Fruit fly (Drosophila melanogaster) whole organism, embryonic: Measurements from ENCODE around the gene Acsx1L.
A peak's percentile ranks its signal among the peaks of the same experiment; 100 is the strongest.

Experiments used
- Abd-B ChIP-seq: fragments of 200-800 bp; sonication (Bioruptor generic); optimal IDR thresholded peaks from 2 replicates; lab custom pipeline; 2018; ENCODE audit warnings: missing biosample characterization, mild to moderate bottlenecking, missing genetic modification characterization, moderate library complexity
- Atf6 ChIP-seq: fragments of 200-800 bp; sonication (Bioruptor generic); IDR thresholded peaks from 2 replicates; pipeline ENCODE4 v1.3.6; 2022; ENCODE audit warnings: missing biosample characterization, missing genetic modification characterization
- Bgb ChIP-seq: fragments of 200-800 bp; sonication (Bioruptor generic); IDR thresholded peaks from 2 replicates; pipeline ENCODE4 v1.3.6; 2022; ENCODE audit warnings: missing biosample characterization, missing genetic modification characterization; ENCODE audit not compliant: partially characterized antibody
- CG10366 ChIP-seq: fragments of 200-800 bp; sonication (Bioruptor generic); IDR thresholded peaks from 2 replicates; pipeline ENCODE4 v1.3.6; 2022; ENCODE audit warnings: missing biosample characterization, missing genetic modification characterization
- CG12769 ChIP-seq: fragments of 200-800 bp; sonication (Bioruptor generic); optimal IDR thresholded peaks from 2 replicates; lab custom pipeline; 2019; ENCODE audit warnings: missing biosample characterization, mild to moderate bottlenecking, missing genetic modification characterization, moderate library complexity
- CG14050 ChIP-seq: fragments of 200-800 bp; sonication (Bioruptor generic); IDR thresholded peaks from 3 replicates; pipeline ENCODE4 v1.3.6; 2022; ENCODE audit warnings: missing biosample characterization, missing genetic modification characterization
- CG14860 ChIP-seq: fragments of 200-800 bp; sonication (Bioruptor generic); IDR thresholded peaks from 3 replicates; pipeline ENCODE4 v1.3.6; 2022; ENCODE audit warnings: missing biosample characterization, missing genetic modification characterization; ENCODE audit not compliant: partially characterized antibody
- CG1603 ChIP-seq: fragments of 200-800 bp; sonication (Bioruptor generic); optimal IDR thresholded peaks from 2 replicates; lab custom pipeline; 2019; ENCODE audit warnings: missing biosample characterization, mild to moderate bottlenecking, missing genetic modification characterization, moderate library complexity
- CG17385 ChIP-seq: fragments of 200-800 bp; sonication (Bioruptor generic); optimal IDR thresholded peaks from 3 replicates; lab custom pipeline; 2018; ENCODE audit warnings: missing biosample characterization, mild to moderate bottlenecking, missing genetic modification characterization
- CG17912 ChIP-seq: fragments of 200-800 bp; sonication (Bioruptor generic); optimal IDR thresholded peaks from 2 replicates; lab custom pipeline; 2018; ENCODE audit warnings: missing biosample characterization, mild to moderate bottlenecking, missing genetic modification characterization
- CG18764 ChIP-seq: fragments of 200-800 bp; sonication (Bioruptor generic); optimal IDR thresholded peaks from 3 replicates; lab custom pipeline; 2016; ENCODE audit warnings: missing biosample characterization, missing genetic modification characterization
- CG2678 ChIP-seq: fragments of 200-800 bp; sonication (Bioruptor generic); optimal IDR thresholded peaks from 3 replicates; lab custom pipeline; 2019; ENCODE audit warnings: missing biosample characterization, mild to moderate bottlenecking, missing genetic modification characterization, moderate library complexity
- CG30020 ChIP-seq: fragments of 200-800 bp; optimal IDR thresholded peaks from 2 replicates; lab custom pipeline; 2019; ENCODE audit warnings: missing biosample characterization, mild to moderate bottlenecking, missing genetic modification characterization, moderate library complexity
- CG31388 ChIP-seq: fragments of 200-800 bp; sonication (Bioruptor generic); optimal IDR thresholded peaks from 2 replicates; lab custom pipeline; 2016; ENCODE audit warnings: missing biosample characterization, missing genetic modification characterization
- CG32767 ChIP-seq: fragments of 200-800 bp; sonication (Bioruptor generic); IDR thresholded peaks from 2 replicates; pipeline ENCODE4 v1.3.6; 2022; ENCODE audit warnings: missing biosample characterization, missing genetic modification characterization
- CG32772 ChIP-seq: fragments of 200-800 bp; sonication (Bioruptor generic); IDR thresholded peaks from 2 replicates; pipeline ENCODE4 v1.3.6; 2022; ENCODE audit warnings: missing biosample characterization, missing genetic modification characterization
- CG34224 ChIP-seq: fragments of 200-800 bp; sonication (Bioruptor generic); IDR thresholded peaks from 3 replicates; pipeline ENCODE4 v1.3.6; 2022; ENCODE audit warnings: missing biosample characterization, missing genetic modification characterization; ENCODE audit not compliant: partially characterized antibody
- CG42726 ChIP-seq: fragments of 200-800 bp; sonication (Bioruptor generic); IDR thresholded peaks from 2 replicates; pipeline ENCODE4 v1.3.6; 2022; ENCODE audit warnings: missing biosample characterization, missing genetic modification characterization; ENCODE audit not compliant: partially characterized antibody
- CG4854 ChIP-seq: fragments of 200-800 bp; sonication (Bioruptor generic); optimal IDR thresholded peaks from 2 replicates; lab custom pipeline; 2016; ENCODE audit warnings: missing biosample characterization, missing genetic modification characterization, inconsistent platforms
- CG8765 ChIP-seq: fragments of 200-800 bp; sonication (Bioruptor generic); IDR thresholded peaks from 2 replicates; pipeline ENCODE4 v1.3.6; 2022; ENCODE audit warnings: missing biosample characterization, missing genetic modification characterization
- ERR ChIP-seq: fragments of 200-800 bp; sonication (Bioruptor generic); optimal IDR thresholded peaks from 2 replicates; lab custom pipeline; 2016; ENCODE audit warnings: missing biosample characterization, missing genetic modification characterization
- Med ChIP-seq: fragments of 200-800 bp; sonication (Bioruptor generic); peaks from one replicate; lab custom pipeline; 2016; ENCODE audit warnings: missing biosample characterization, missing genetic modification characterization, mild to moderate bottlenecking, inconsistent platforms, moderate library complexity
- Opbp ChIP-seq: fragments of 200-800 bp; sonication (Bioruptor generic); IDR thresholded peaks from 3 replicates; pipeline ENCODE4 v1.3.6; 2022; ENCODE audit warnings: missing biosample characterization, missing genetic modification characterization; ENCODE audit not compliant: partially characterized antibody
- Scr ChIP-seq: fragments of 200-800 bp; sonication (Bioruptor generic); IDR thresholded peaks from 2 replicates; pipeline ENCODE4 v1.3.6; 2022; ENCODE audit warnings: missing biosample characterization, missing genetic modification characterization; ENCODE audit not compliant: partially characterized antibody
- Xrp1 ChIP-seq: fragments of 200-800 bp; sonication (Bioruptor generic); IDR thresholded peaks from 2 replicates; pipeline ENCODE4 v1.3.6; 2022; ENCODE audit warnings: missing biosample characterization, missing genetic modification characterization
- amos ChIP-seq: fragments of 200-800 bp; sonication (Bioruptor generic); IDR thresholded peaks from 2 replicates; pipeline ENCODE4 v1.3.6; 2022; ENCODE audit warnings: missing biosample characterization, missing genetic modification characterization; ENCODE audit not compliant: partially characterized antibody
- ato ChIP-seq: fragments of 200-800 bp; sonication (Bioruptor generic); IDR thresholded peaks from 2 replicates; pipeline ENCODE4 v1.3.6; 2022; ENCODE audit warnings: missing biosample characterization, missing genetic modification characterization; ENCODE audit not compliant: partially characterized antibody
- bcd ChIP-seq: fragments of 200-800 bp; sonication (Bioruptor generic); optimal IDR thresholded peaks from 2 replicates; lab custom pipeline; 2017; ENCODE audit warnings: missing biosample characterization, mild to moderate bottlenecking, missing genetic modification characterization
- bigmax ChIP-seq: fragments of 200-800 bp; sonication (Bioruptor generic); optimal IDR thresholded peaks from 2 replicates; lab custom pipeline; 2018; ENCODE audit warnings: missing biosample characterization, mild to moderate bottlenecking, missing genetic modification characterization
- crol ChIP-seq: fragments of 200-800 bp; sonication (Bioruptor generic); IDR thresholded peaks from 2 replicates; pipeline ENCODE4 v1.3.6; 2022; ENCODE audit warnings: missing biosample characterization, missing genetic modification characterization
- ewg ChIP-seq: fragments of 200-800 bp; sonication (Bioruptor generic); optimal IDR thresholded peaks from 3 replicates; lab custom pipeline; 2017; ENCODE audit warnings: mild to moderate bottlenecking, missing biosample characterization, missing genetic modification reagents, missing genetic modification characterization
- fru ChIP-seq: fragments of >200 bp; optimal IDR thresholded peaks from 2 replicates; lab custom pipeline; 2017
- hb ChIP-seq: fragments of 200-800 bp; sonication (Bioruptor generic); IDR thresholded peaks from 3 replicates; pipeline ENCODE4 v1.3.6; 2022; ENCODE audit warnings: missing biosample characterization, missing genetic modification characterization; ENCODE audit not compliant: partially characterized antibody
- knrl ChIP-seq: fragments of 200-800 bp; sonication (Bioruptor generic); IDR thresholded peaks from 3 replicates; pipeline ENCODE4 v1.3.6; 2022; ENCODE audit warnings: missing biosample characterization, missing genetic modification characterization; ENCODE audit not compliant: partially characterized antibody
- nerfin-2 ChIP-seq: fragments of 200-800 bp; sonication (Bioruptor generic); IDR thresholded peaks from 2 replicates; pipeline ENCODE4 v1.3.6; 2022; ENCODE audit warnings: missing biosample characterization, missing genetic modification characterization; ENCODE audit not compliant: partially characterized antibody
- oc ChIP-seq: fragments of 200-800 bp; sonication (Bioruptor generic); optimal IDR thresholded peaks from 2 replicates; lab custom pipeline; 2018; ENCODE audit warnings: missing biosample characterization, mild to moderate bottlenecking, missing genetic modification characterization, moderate library complexity
- pfk ChIP-seq: fragments of 200-800 bp; sonication (Bioruptor generic); optimal IDR thresholded peaks from 2 replicates; lab custom pipeline; 2018; ENCODE audit warnings: missing biosample characterization, mild to moderate bottlenecking, missing genetic modification characterization, moderate library complexity
- run ChIP-seq: fragments of 200-800 bp; sonication (Bioruptor generic); optimal IDR thresholded peaks from 3 replicates; lab custom pipeline; 2018; ENCODE audit warnings: missing biosample characterization, mild to moderate bottlenecking, missing genetic modification characterization
- sens ChIP-seq: fragments of 200-800 bp; sonication (Bioruptor generic); peaks from one replicate; lab custom pipeline; 2016; ENCODE audit warnings: missing biosample characterization, missing genetic modification characterization
- sna ChIP-seq: fragments of 200-800 bp; sonication (Bioruptor generic); IDR thresholded peaks from 2 replicates; pipeline ENCODE4 v1.3.6; 2022; ENCODE audit warnings: missing biosample characterization, missing genetic modification characterization; ENCODE audit not compliant: partially characterized antibody
- sob ChIP-seq: fragments of 200-800 bp; sonication (Bioruptor generic); IDR thresholded peaks from 2 replicates; pipeline ENCODE4 v1.3.6; 2022; ENCODE audit warnings: missing biosample characterization, missing genetic modification characterization
- tgo ChIP-seq: fragments of 200-800 bp; sonication (Bioruptor generic); IDR thresholded peaks from 3 replicates; pipeline ENCODE4 v1.3.6; 2022; ENCODE audit warnings: missing biosample characterization, missing genetic modification characterization
- twi ChIP-seq: fragments of 200-800 bp; optimal IDR thresholded peaks from 2 replicates; lab custom pipeline; 2019; ENCODE audit warnings: missing biosample characterization, mild to moderate bottlenecking, missing genetic modification characterization, moderate library complexity
- tx ChIP-seq: fragments of 200-800 bp; sonication (Bioruptor generic); optimal IDR thresholded peaks from 2 replicates; lab custom pipeline; 2016; ENCODE audit warnings: missing biosample characterization, missing genetic modification characterization
- unc-4 ChIP-seq: fragments of 200-800 bp; sonication (Bioruptor generic); IDR thresholded peaks from 2 replicates; pipeline ENCODE4 v1.3.6; 2022; ENCODE audit warnings: missing biosample characterization, missing genetic modification characterization; ENCODE audit not compliant: partially characterized antibody
- vnd ChIP-seq: fragments of 200-800 bp; sonication (Bioruptor generic); IDR thresholded peaks from 3 replicates; pipeline ENCODE4 v1.3.6; 2022; ENCODE audit warnings: missing biosample characterization, missing genetic modification characterization; ENCODE audit not compliant: partially characterized antibody
- vvl ChIP-seq: fragments of 200-800 bp; sonication (Bioruptor generic); IDR thresholded peaks from 2 replicates; pipeline ENCODE4 v1.3.6; 2022; ENCODE audit warnings: missing biosample characterization, missing genetic modification characterization
- wdn ChIP-seq: fragments of 200-800 bp; sonication (Bioruptor generic); IDR thresholded peaks from 2 replicates; pipeline ENCODE4 v1.3.6; 2022; ENCODE audit warnings: missing biosample characterization, missing genetic modification characterization

The Acsx1L gene

dm6 chr3R:19789942-19790774, 17.1 kb upstream of the Acsx1L start (continued):
- TF ChIP-seq CG14050 (GFP tag; lab: Robert Waterston, UW) (no peak), run (tag; lab: Kevin White, UChicago) (no peak), CG31388 (GFP tag; lab: Kevin White, UChicago) (no peak), Bgb (GFP tag; lab: Robert Waterston, UW) (peak; percentile 78), Opbp (peak; percentile 91), CG8765 (no peak), nerfin-2 (GFP tag; lab: Robert Waterston, UW) (peak; percentile 85), bcd (GFP tag; lab: Kevin White, UChicago) (no peak), CG12769 (tag; lab: Kevin White, UChicago) (no peak), CG42726 (GFP tag; lab: Robert Waterston, UW) (peak; percentile 89), bigmax (GFP tag; lab: Kevin White, UChicago) (no peak), CG30020 (tag; lab: Kevin White, UChicago) (no peak), CG2678 (no peak), fru (lab: Kevin White, UChicago) (no peak), vvl (GFP tag; lab: Robert Waterston, UW) (peak; percentile 24; the same call in 1 of the 2 replicates), sna (peak; percentile 61), Xrp1 (GFP tag; lab: Robert Waterston, UW) (no peak), tx (GFP tag; lab: Kevin White, UChicago) (no peak), CG32767 (GFP tag; lab: Robert Waterston, UW) (no peak), crol (GFP tag; lab: Robert Waterston, UW) (no peak), CG34224 (GFP tag; lab: Robert Waterston, UW) (peak; percentile 67), CG14860 (peak; percentile 74), CG4854 (no peak), Scr (GFP tag; lab: Robert Waterston, UW) (peak; percentile 70), CG10366 (GFP tag; lab: Robert Waterston, UW) (no peak), ewg (GFP tag; lab: Kevin White, UChicago) (no peak), pfk (GFP tag; lab: Kevin White, UChicago) (no peak), CG1603 (tag; lab: Kevin White, UChicago) (no peak), tgo (no peak), knrl (GFP tag; lab: Robert Waterston, UW) (peak; percentile 58; the same call in 1 of the 3 replicates), CG32772 (GFP tag; lab: Robert Waterston, UW) (no peak), unc-4 (0 out of 2 replicates have a peak, but pooled peaks have one; percentile 24), CG17912 (GFP tag; lab: Kevin White, UChicago) (no peak), ERR (GFP tag; lab: Kevin White, UChicago) (no peak), wdn (0 out of 2 replicates have a peak, but pooled peaks have one; percentile 4), amos (GFP tag; lab: Robert Waterston, UW) (peak; percentile 82), Atf6 (GFP tag; lab: Robert Waterston, UW) (peak; percentile 23; the same call in 1 of the 2 replicates), sob (GFP tag; lab: Robert Waterston, UW) (no peak), oc (tag; lab: Kevin White, UChicago) (no peak), Med (peak; percentile 35), CG17385 (GFP tag; lab: Kevin White, UChicago) (no peak), vnd (GFP tag; lab: Robert Waterston, UW) (peak; percentile 72), ato (peak; percentile 68), Abd-B (GFP tag; lab: Kevin White, UChicago) (no peak), sens (GFP tag; lab: Kevin White, UChicago) (peak; percentile 80), CG18764 (no peak), hb (GFP tag; lab: Robert Waterston, UW) (peak; percentile 59; the same call in 1 of the 3 replicates), twi (tag; lab: Kevin White, UChicago) (peak; percentile 95)
